Worm (Caenorhabditis elegans): ENCODE measurements around the gene kgb-1.
A peak's percentile ranks its signal among the peaks of the same experiment; 100 is the strongest.

DNA sequence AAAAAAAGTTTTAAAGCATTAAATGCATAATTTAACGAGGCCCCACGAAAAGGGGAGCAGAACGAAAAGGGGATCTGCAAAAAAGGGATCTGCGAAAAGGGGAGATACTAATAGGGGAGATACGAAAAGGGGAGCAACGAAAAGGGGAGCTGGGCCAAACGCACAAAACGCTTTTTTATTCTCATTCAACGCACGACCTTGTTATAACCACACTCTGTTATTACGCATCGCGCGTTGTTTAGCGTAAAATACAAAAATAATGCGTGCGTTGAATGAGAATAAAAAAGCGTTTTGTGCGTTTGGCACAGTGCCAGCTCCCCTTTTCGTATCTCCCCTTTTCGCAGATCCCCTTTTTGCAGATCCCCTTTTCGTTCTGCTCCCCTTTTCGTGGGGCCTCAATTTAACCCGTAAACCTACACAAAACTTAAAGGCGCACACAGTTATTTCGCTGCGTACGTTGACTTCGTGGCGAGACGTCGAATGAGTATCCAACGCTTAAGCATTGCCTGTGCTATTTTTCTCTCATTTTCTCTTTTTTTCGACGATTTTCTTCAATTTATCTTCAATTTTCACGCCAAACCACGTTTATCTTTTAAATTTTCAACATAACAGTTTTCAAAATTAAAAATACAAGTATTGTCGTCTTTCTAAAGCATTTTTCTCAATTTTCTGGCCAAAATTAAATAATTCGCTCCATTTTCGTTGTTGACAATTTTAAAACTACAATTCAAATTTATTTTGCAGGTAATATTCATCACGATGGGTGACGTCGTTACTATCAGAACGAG, 24.5 kb downstream of the kgb-1 start, which contains the start of gene rps-24:
- TF ChIP-seq nhr-6 (tag; optimal IDR thresholded peaks at IDR 0.05), result peak; percentile 69
- TF ChIP-seq R02D3.7 (tag; optimal IDR thresholded peaks at IDR 0.05), result peak; percentile 94
- peak; percentile 63 for TF ChIP-seq nhr-28 (tag; optimal IDR thresholded peaks at IDR 0.05)
- peak; percentile 74 for TF ChIP-seq F49E8.2 (tag; optimal IDR thresholded peaks at IDR 0.05; ENCODE audit: borderline replicate concordance)
